ENCODE assay signal across 1 fruit fly cellular context in the genomic region with DNA sequence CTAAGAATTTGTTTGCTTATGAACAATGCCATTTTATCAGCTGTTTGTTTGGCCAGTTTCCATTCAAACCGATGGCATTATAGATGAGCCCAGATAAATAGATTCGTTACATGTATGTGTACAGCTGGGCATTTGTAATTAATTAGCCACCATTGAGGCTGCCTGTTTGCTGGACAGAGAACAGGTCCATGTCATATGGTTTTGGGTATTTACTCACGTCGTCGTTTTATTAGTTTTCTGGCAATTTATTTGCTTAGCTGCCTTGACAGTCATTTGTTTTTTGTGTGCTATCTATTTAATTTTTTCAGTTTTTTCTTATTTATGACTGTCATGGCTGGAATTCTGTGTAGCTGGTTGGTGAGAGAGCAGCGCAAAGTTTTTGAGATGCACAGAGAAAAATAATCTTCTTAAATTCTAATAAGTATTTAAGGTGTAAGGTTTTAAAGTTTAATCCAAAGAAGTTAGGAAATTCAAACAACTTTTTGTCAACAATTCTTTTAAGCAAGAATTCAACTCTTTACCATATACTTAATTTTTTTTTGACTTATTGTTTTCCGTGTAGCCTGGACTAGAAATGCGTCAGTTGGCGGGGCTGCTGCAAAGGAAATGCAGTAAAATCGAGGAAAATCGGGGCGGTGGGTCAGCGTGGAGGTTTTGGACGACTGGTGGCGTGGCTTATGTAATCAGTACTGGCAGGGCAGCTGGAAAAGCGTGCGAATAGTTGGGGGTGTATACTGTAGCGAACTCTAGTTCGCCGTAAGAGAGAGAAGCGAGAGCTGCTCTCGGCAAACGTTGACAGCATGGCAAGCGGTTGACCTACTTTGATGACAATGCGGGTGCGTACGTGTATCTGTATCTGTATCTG.
TF ChIP-seq lines count a peak whose summit lies in the region.

No protein-coding gene starts in this region.

TF ChIP-seq in whole organism, embryonic, 481 proteins besides CTCF, POLR2A, EP300 and RAD21 (continued from another document and continues in another):
- TF ChIP-seq CG33213 (GFP tag; optimal IDR thresholded peaks at IDR 0.05; lab: Kevin White, UChicago) (peak; percentile 58), CG18476 (GFP tag; optimal IDR thresholded peaks at IDR 0.05; lab: Kevin White, UChicago) (peak; percentile 83), hkb (optimal IDR thresholded peaks at IDR 0.05; lab: Kevin White, UChicago) (no peak), hkb (GFP tag; IDR thresholded peaks at IDR 0.05; lab: Robert Waterston, UW) (peak; percentile 91), Ets65A (GFP tag; lab: Kevin White, UChicago) (peak; percentile 96), Chrac-16 (GFP tag; optimal IDR thresholded peaks at IDR 0.05; lab: Kevin White, UChicago) (peak; percentile 71), Xbp1 (GFP tag; optimal IDR thresholded peaks at IDR 0.05; lab: Kevin White, UChicago) (peak; percentile 88), psq (GFP tag; optimal IDR thresholded peaks at IDR 0.05; lab: Kevin White, UChicago) (peak; percentile 51), danr (GFP tag; IDR thresholded peaks at IDR 0.05; lab: Robert Waterston, UW) (peak; percentile 57; the same call in 1 of the 2 replicates), twi (tag; optimal IDR thresholded peaks at IDR 0.05; lab: Kevin White, UChicago) (peak; percentile 44), pnt (GFP tag; optimal IDR thresholded peaks at IDR 0.05; lab: Kevin White, UChicago) (peak; percentile 69), Hsf (GFP tag; optimal IDR thresholded peaks at IDR 0.05; lab: Kevin White, UChicago) (peak; percentile 84), CG7786 (GFP tag; optimal IDR thresholded peaks at IDR 0.05; lab: Kevin White, UChicago) (peak; percentile 68), CG15696 (tag; optimal IDR thresholded peaks at IDR 0.05; lab: Kevin White, UChicago) (peak; percentile 59), HmgD (GFP tag; optimal IDR thresholded peaks at IDR 0.05; lab: Kevin White, UChicago) (peak; percentile 45), caup (GFP tag; optimal IDR thresholded peaks at IDR 0.05; lab: Kevin White, UChicago; ENCODE audit: severe bottlenecking) (peak; percentile 85), CG43689 (GFP tag; IDR thresholded peaks at IDR 0.05; lab: Robert Waterston, UW) (peak; percentile 60; the same call in 1 of the 2 replicates), CG12236 (GFP tag; optimal IDR thresholded peaks at IDR 0.05; lab: Kevin White, UChicago) (peak; percentile 68), Pdp1 (GFP tag; optimal IDR thresholded peaks at IDR 0.05; lab: Kevin White, UChicago) (peak; percentile 68 to 93), CG5180 (GFP tag; optimal IDR thresholded peaks at IDR 0.05; lab: Kevin White, UChicago) (peak; percentile 69), CG13624 (GFP tag; optimal IDR thresholded peaks at IDR 0.05; lab: Kevin White, UChicago) (peak; percentile 84), Sry-β (GFP tag; optimal IDR thresholded peaks at IDR 0.05; lab: Kevin White, UChicago) (no peak), CG10654 (GFP tag; optimal IDR thresholded peaks at IDR 0.05; lab: Kevin White, UChicago) (peak; percentile 77), wdn (GFP tag; IDR thresholded peaks at IDR 0.05; lab: Robert Waterston, UW) (peak; percentile 75), nerfin-2 (GFP tag; IDR thresholded peaks at IDR 0.05; lab: Robert Waterston, UW; ENCODE audit: partially characterized antibody) (no peak), Mrtf (GFP tag; IDR thresholded peaks at IDR 0.05; lab: Robert Waterston, UW) (peak; percentile 88; the same call in 2 of the 3 replicates), CG15601 (tag; optimal IDR thresholded peaks at IDR 0.05; lab: Kevin White, UChicago) (peak; percentile 69), gsb-n (tag; optimal IDR thresholded peaks at IDR 0.05; lab: Kevin White, UChicago) (peak; percentile 75), CG2889 (GFP tag; IDR thresholded peaks at IDR 0.05; lab: Robert Waterston, UW) (peak; percentile 85), wor (GFP tag; IDR thresholded peaks at IDR 0.05; lab: Robert Waterston, UW) (peak; percentile 50; the same call in 1 of the 2 replicates), ham (GFP tag; IDR thresholded peaks at IDR 0.05; lab: Robert Waterston, UW) (0 out of 2 replicates have a peak, but pooled peaks have one; percentile 10), CG12942 (GFP tag; optimal IDR thresholded peaks at IDR 0.05; lab: Kevin White, UChicago) (peak; percentile 57), CG15073 (GFP tag; optimal IDR thresholded peaks at IDR 0.05; lab: Kevin White, UChicago) (no peak), Hr51 (GFP tag; optimal IDR thresholded peaks at IDR 0.05; lab: Kevin White, UChicago) (peak; percentile 70 to 93), sisA (GFP tag; IDR thresholded peaks at IDR 0.05; lab: Robert Waterston, UW) (peak; percentile 50), lilli (GFP tag; optimal IDR thresholded peaks at IDR 0.05; lab: Kevin White, UChicago) (peak; percentile 86), CG17186 (GFP tag; optimal IDR thresholded peaks at IDR 0.05; lab: Kevin White, UChicago) (no peak), otp (GFP tag; IDR thresholded peaks at IDR 0.05; lab: Robert Waterston, UW) (peak; percentile 80), CG8290 (GFP tag; optimal IDR thresholded peaks at IDR 0.05; lab: Kevin White, UChicago) (peak; percentile 54), CG8290 (tag; optimal IDR thresholded peaks at IDR 0.05; lab: Kevin White, UChicago) (peak in 1 of 2 experiments; percentile 18), tup (GFP tag; optimal IDR thresholded peaks at IDR 0.05; lab: Kevin White, UChicago) (peak; percentile 60), sens-2 (GFP tag; IDR thresholded peaks at IDR 0.05; lab: Robert Waterston, UW) (peak; percentile 75), chinmo (GFP tag; IDR thresholded peaks at IDR 0.05; lab: Robert Waterston, UW; ENCODE audit: partially characterized antibody) (peak; percentile 24; the same call in 2 of the 4 replicates), CG11723 (GFP tag; optimal IDR thresholded peaks at IDR 0.05; lab: Kevin White, UChicago) (peak; percentile 75), esg (GFP tag; conservative IDR thresholded peaks at IDR 0.05; lab: Robert Waterston, UW) (peak; percentile 83), mirr (GFP tag; optimal IDR thresholded peaks at IDR 0.05; lab: Kevin White, UChicago) (peak; percentile 84), dm (GFP tag; optimal IDR thresholded peaks at IDR 0.05; lab: Kevin White, UChicago) (peak; percentile 73), sim (GFP tag; IDR thresholded peaks at IDR 0.05; lab: Robert Waterston, UW) (peak; percentile 57; the same call in 1 of the 2 replicates), Med (GFP tag; lab: Kevin White, UChicago) (peak; percentile 94), Bteb2 (GFP tag; optimal IDR thresholded peaks at IDR 0.05; lab: Kevin White, UChicago) (peak; percentile 84), CG17829 (tag; optimal IDR thresholded peaks at IDR 0.05; lab: Kevin White, UChicago) (peak; percentile 83), ken (GFP tag; IDR thresholded peaks at IDR 0.05; lab: Robert Waterston, UW) (peak; percentile 83), cad (GFP tag; optimal IDR thresholded peaks at IDR 0.05; lab: Kevin White, UChicago) (no peak), Spps (tag; optimal IDR thresholded peaks at IDR 0.05; lab: Kevin White, UChicago) (peak; percentile 50), CG3065 (GFP tag; optimal IDR thresholded peaks at IDR 0.05; lab: Kevin White, UChicago) (no peak), CG10366 (GFP tag; IDR thresholded peaks at IDR 0.05; lab: Robert Waterston, UW) (peak; percentile 84), tin (GFP tag; optimal IDR thresholded peaks at IDR 0.05; lab: Kevin White, UChicago) (peak; percentile 74), CG13287 (GFP tag; IDR thresholded peaks at IDR 0.05; lab: Robert Waterston, UW; ENCODE audit: partially characterized antibody) (no peak), grau (tag; optimal IDR thresholded peaks at IDR 0.05; lab: Kevin White, UChicago) (peak; percentile 87), onecut (GFP tag; IDR thresholded peaks at IDR 0.05; lab: Robert Waterston, UW) (peak; percentile 53), CG11398 (GFP tag; optimal IDR thresholded peaks at IDR 0.05; lab: Kevin White, UChicago) (peak; percentile 10), ac (GFP tag; optimal IDR thresholded peaks at IDR 0.05; lab: Kevin White, UChicago) (no peak), CG8765 (GFP tag; IDR thresholded peaks at IDR 0.05; lab: Robert Waterston, UW) (no peak), sima (GFP tag; optimal IDR thresholded peaks at IDR 0.05; lab: Kevin White, UChicago) (peak; percentile 75), CG16815 (GFP tag; optimal IDR thresholded peaks at IDR 0.05; lab: Kevin White, UChicago) (peak; percentile 52), CG12299 (tag; optimal IDR thresholded peaks at IDR 0.05; lab: Kevin White, UChicago) (peak; percentile 82), yki (optimal IDR thresholded peaks at IDR 0.05; lab: Kevin White, UChicago) (no peak), CG13296 (GFP tag; optimal IDR thresholded peaks at IDR 0.05; lab: Kevin White, UChicago) (peak; percentile 88), Sry-δ (GFP tag; optimal IDR thresholded peaks at IDR 0.05; lab: Kevin White, UChicago) (peak; percentile 47), lab (GFP tag; optimal IDR thresholded peaks at IDR 0.05; lab: Kevin White, UChicago) (peak; percentile 89), HLHmδ (GFP tag; optimal IDR thresholded peaks at IDR 0.05; lab: Kevin White, UChicago) (no peak), Eip74EF (GFP tag; optimal IDR thresholded peaks at IDR 0.05; lab: Kevin White, UChicago) (peak in 1 of 2 experiments; percentile 78), tll (GFP tag; optimal IDR thresholded peaks at IDR 0.05; lab: Kevin White, UChicago) (no peak), CG10565 (GFP tag; optimal IDR thresholded peaks at IDR 0.05; lab: Kevin White, UChicago) (no peak), pros (GFP tag; optimal IDR thresholded peaks at IDR 0.05; lab: Kevin White, UChicago) (no peak), bsh (GFP tag; optimal IDR thresholded peaks at IDR 0.05; lab: Kevin White, UChicago) (peak in 1 of 2 experiments; percentile 89), CG32532 (GFP tag; IDR thresholded peaks at IDR 0.05; lab: Robert Waterston, UW) (peak; percentile 90), Lpt (GFP tag; optimal IDR thresholded peaks at IDR 0.05; lab: Kevin White, UChicago) (no peak), repo (GFP tag; optimal IDR thresholded peaks at IDR 0.05; lab: Kevin White, UChicago) (peak; percentile 50), CG8478 (optimal IDR thresholded peaks at IDR 0.05; lab: Kevin White, UChicago) (no peak), CG9932 (GFP tag; IDR thresholded peaks at IDR 0.05; lab: Robert Waterston, UW) (peak; percentile 79), jing (GFP tag; optimal IDR thresholded peaks at IDR 0.05; lab: Kevin White, UChicago) (no peak), en (GFP tag; optimal IDR thresholded peaks at IDR 0.05; lab: Kevin White, UChicago) (peak; percentile 41), nau (GFP tag; optimal IDR thresholded peaks at IDR 0.05; lab: Kevin White, UChicago) (peak; percentile 81), zfh2 (GFP tag; optimal IDR thresholded peaks at IDR 0.05; lab: Kevin White, UChicago) (peak; percentile 49), Blimp-1 (GFP tag; optimal IDR thresholded peaks at IDR 0.05; lab: Kevin White, UChicago) (peak; percentile 85), BtbVII (GFP tag; optimal IDR thresholded peaks at IDR 0.05; lab: Kevin White, UChicago) (peak; percentile 76), Asciz (GFP tag; optimal IDR thresholded peaks at IDR 0.05; lab: Kevin White, UChicago) (peak; percentile 74), p53 (GFP tag; optimal IDR thresholded peaks at IDR 0.05; lab: Kevin White, UChicago) (peak; percentile 69), Hr78 (GFP tag; optimal IDR thresholded peaks at IDR 0.05; lab: Kevin White, UChicago) (peak in 1 of 2 experiments; percentile 67), crol (GFP tag; IDR thresholded peaks at IDR 0.05; lab: Robert Waterston, UW) (0 out of 2 replicates have a peak, but pooled peaks have one; percentile 39), CG10267 (tag; optimal IDR thresholded peaks at IDR 0.05; lab: Kevin White, UChicago) (peak; percentile 82), D (optimal IDR thresholded peaks at IDR 0.05; lab: Kevin White, UChicago) (no peak), D (GFP tag; optimal IDR thresholded peaks at IDR 0.05; lab: Kevin White, UChicago) (peak; percentile 72), Mad (GFP tag; optimal IDR thresholded peaks at IDR 0.05; lab: Kevin White, UChicago) (peak; percentile 71), hth (optimal IDR thresholded peaks at IDR 0.05; lab: Kevin White, UChicago) (no peak), CG7987 (GFP tag; optimal IDR thresholded peaks at IDR 0.05; lab: Kevin White, UChicago) (peak; percentile 6), CG4282 (GFP tag; optimal IDR thresholded peaks at IDR 0.05; lab: Kevin White, UChicago) (peak; percentile 39), CG2116 (GFP tag; optimal IDR thresholded peaks at IDR 0.05; lab: Kevin White, UChicago) (peak; percentile 64), Ets97D (GFP tag; optimal IDR thresholded peaks at IDR 0.05; lab: Kevin White, UChicago) (peak; percentile 61), Adf1 (GFP tag; IDR thresholded peaks at IDR 0.05; lab: Robert Waterston, UW) (peak; percentile 60), eyg (GFP tag; optimal IDR thresholded peaks at IDR 0.05; lab: Kevin White, UChicago) (peak; percentile 67), CG6683 (GFP tag; optimal IDR thresholded peaks at IDR 0.05; lab: Kevin White, UChicago) (peak; percentile 79), Ptx1 (GFP tag; IDR thresholded peaks at IDR 0.05; lab: Robert Waterston, UW) (peak; percentile 90), CG9609 (GFP tag; optimal IDR thresholded peaks at IDR 0.05; lab: Kevin White, UChicago) (peak; percentile 64), C15 (GFP tag; IDR thresholded peaks at IDR 0.05; lab: Robert Waterston, UW) (peak; percentile 75; the same call in 2 of the 3 replicates), CG3726 (GFP tag; IDR thresholded peaks at IDR 0.05; lab: Robert Waterston, UW) (0 out of 3 replicates have a peak, but pooled peaks have one; percentile 71), slp2 (GFP tag; optimal IDR thresholded peaks at IDR 0.05; lab: Kevin White, UChicago) (peak; percentile 72), ranshi (GFP tag; IDR thresholded peaks at IDR 0.05; lab: Robert Waterston, UW) (peak; percentile 88; the same call in 1 of the 2 replicates), CG10543 (GFP tag; optimal IDR thresholded peaks at IDR 0.05; lab: Kevin White, UChicago) (peak; percentile 61), Taf1 (GFP tag; IDR thresholded peaks at IDR 0.05; lab: Robert Waterston, UW) (peak; percentile 65; the same call in 1 of the 2 replicates), h (optimal IDR thresholded peaks at IDR 0.05; lab: Kevin White, UChicago) (no peak), ash1 (GFP tag; optimal IDR thresholded peaks at IDR 0.05; lab: Kevin White, UChicago) (no peak), sd (tag; optimal IDR thresholded peaks at IDR 0.05; lab: Kevin White, UChicago) (peak; percentile 77), sr (GFP tag; IDR thresholded peaks at IDR 0.05; lab: Robert Waterston, UW) (0 out of 3 replicates have a peak, but pooled peaks have one; percentile 32), Nf-YB (GFP tag; optimal IDR thresholded peaks at IDR 0.05; lab: Kevin White, UChicago) (peak; percentile 64), CG4617 (GFP tag; optimal IDR thresholded peaks at IDR 0.05; lab: Kevin White, UChicago; ENCODE audit: borderline replicate concordance) (peak; percentile 48), CG6654 (GFP tag; optimal IDR thresholded peaks at IDR 0.05; lab: Kevin White, UChicago) (peak; percentile 57)
